Worm (Caenorhabditis elegans) whole organism, L1 larva: Measurements from ENCODE around the gene ndnf-1.

Source experiments
- C34B4.2 ChIP-seq: sonication (generic microtip); optimal IDR thresholded peaks from 2 replicates; lab custom pipeline; 2017; ENCODE audit warnings: mild to moderate bottlenecking, missing genetic modification characterization, missing compliant biosample characterization
- F16B12.6 ChIP-seq: fragments of 150-350 bp; optimal IDR thresholded peaks from 2 replicates; lab custom pipeline; 2014; ENCODE audit warnings: missing biosample characterization, missing genetic modification characterization
- Y116A8C.19 ChIP-seq: sonication (generic microtip); optimal IDR thresholded peaks from 2 replicates; lab custom pipeline; 2016; ENCODE audit warnings: missing compliant biosample characterization, missing genetic modification characterization, borderline replicate concordance
- aly-2 ChIP-seq: fragments of 150-350 bp; optimal IDR thresholded peaks from 2 replicates; lab custom pipeline; 2014; ENCODE audit warnings: missing biosample characterization, missing genetic modification characterization
- ceh-63 ChIP-seq: fragments of 200-800 bp; sonication (Bioruptor generic); optimal IDR thresholded peaks from 2 replicates; lab custom pipeline; 2018; ENCODE audit warnings: mild to moderate bottlenecking, missing genetic modification characterization, missing compliant biosample characterization
- ceh-8 ChIP-seq: fragments of 200-800 bp; sonication (Bioruptor generic); optimal IDR thresholded peaks from 2 replicates; lab custom pipeline; 2018; ENCODE audit warnings: mild to moderate bottlenecking, missing genetic modification characterization, moderate library complexity, missing compliant biosample characterization
- ceh-82 ChIP-seq, 3 experiments: fragments of 150-350 bp in 1 of 3; sonication (generic microtip) in 2 of 3; optimal IDR thresholded peaks; 2 replicates each; lab custom pipeline; 2014 to 2017; ENCODE audit warnings: missing biosample characterization in 3 of 3, missing genetic modification characterization in 3 of 3
- ceh-88 ChIP-seq: fragments of 200-800 bp; sonication (Bioruptor generic); IDR thresholded peaks from 2 replicates; pipeline ENCODE4 v1.3.6; 2022; ENCODE audit warnings: missing genetic modification characterization, missing compliant biosample characterization
- ces-1 ChIP-seq: fragments of 150-350 bp; optimal IDR thresholded peaks from 2 replicates; lab custom pipeline; 2014; ENCODE audit warnings: missing biosample characterization, missing genetic modification reagents, missing genetic modification characterization
- egl-13 ChIP-seq: sonication (generic microtip); optimal IDR thresholded peaks from 2 replicates; lab custom pipeline; 2016; ENCODE audit warnings: missing genotype, missing genetic modification reagents, missing genetic modification characterization, missing compliant biosample characterization
- egl-27 ChIP-seq, 2 experiments: fragments of 150-350 bp in 1 of 2; sonication (generic microtip); optimal IDR thresholded peaks; 3 replicates each; lab custom pipeline; 2017 to 2018; ENCODE audit warnings: missing biosample characterization in 2 of 2, missing genetic modification characterization in 2 of 2, missing genetic modification reagents in 2 of 2
- elt-3 ChIP-seq, 6 experiments: fragments of 150-350 bp in 1 of 6; sonication (generic microtip); optimal IDR thresholded peaks; 2 replicates each; lab custom pipeline; 2017 to 2018; ENCODE audit warnings: missing biosample characterization in 6 of 6, missing genetic modification characterization in 6 of 6, inconsistent platforms in 1 of 6
- fkh-10 ChIP-seq: sonication (generic microtip); optimal IDR thresholded peaks from 2 replicates; lab custom pipeline; 2017; ENCODE audit warnings: missing biosample characterization, missing genetic modification reagents, missing genetic modification characterization
- fkh-8 ChIP-seq: sonication (generic microtip); optimal IDR thresholded peaks from 2 replicates; lab custom pipeline; 2016; ENCODE audit warnings: mild to moderate bottlenecking, missing genetic modification characterization, missing compliant biosample characterization
- grh-1 ChIP-seq: fragments of 200-800 bp; sonication (Bioruptor generic); IDR thresholded peaks from 2 replicates; pipeline ENCODE4 v1.3.6; 2022; ENCODE audit warnings: missing genetic modification reagents, missing genetic modification characterization, missing compliant biosample characterization
- hlh-17 ChIP-seq: fragments of 200-800 bp; sonication (Bioruptor generic); optimal IDR thresholded peaks from 2 replicates; lab custom pipeline; 2018; ENCODE audit warnings: missing genetic modification characterization, mild to moderate bottlenecking, missing compliant biosample characterization, moderate library complexity, borderline replicate concordance
- hlh-4 ChIP-seq: sonication (generic microtip); optimal IDR thresholded peaks from 2 replicates; lab custom pipeline; 2016; ENCODE audit warnings: mild to moderate bottlenecking, missing genetic modification characterization, missing compliant biosample characterization
- irx-1 ChIP-seq: sonication (generic microtip); optimal IDR thresholded peaks from 2 replicates; lab custom pipeline; 2016; ENCODE audit warnings: missing genetic modification characterization, missing compliant biosample characterization
- isw-1 ChIP-seq: fragments of 200-800 bp; sonication (Bioruptor generic); IDR thresholded peaks from 2 replicates; pipeline ENCODE4 v1.3.6; 2022; ENCODE audit warnings: missing genetic modification characterization, missing compliant biosample characterization
- lin-13 ChIP-seq: fragments of 150-350 bp; optimal IDR thresholded peaks from 2 replicates; lab custom pipeline; 2014; ENCODE audit warnings: missing biosample characterization, missing genetic modification reagents, missing genetic modification characterization
- lin-14 ChIP-seq: fragments of 200-800 bp; sonication (Bioruptor generic); optimal IDR thresholded peaks from 2 replicates; lab custom pipeline; 2018; ENCODE audit warnings: mild to moderate bottlenecking, missing genetic modification characterization, moderate library complexity, missing compliant biosample characterization
- lin-35 ChIP-seq, 2 experiments: fragments of 150-350 bp; optimal IDR thresholded peaks; 2 replicates each; lab custom pipeline; 2014; ENCODE audit warnings: missing biosample characterization in 2 of 2, missing genetic modification characterization in 2 of 2, missing genetic modification reagents in 2 of 2
- lin-39 ChIP-seq: fragments of 150-350 bp; optimal IDR thresholded peaks from 2 replicates; lab custom pipeline; 2014; ENCODE audit warnings: missing biosample characterization, missing genetic modification reagents, missing genetic modification characterization
- lir-3 ChIP-seq: sonication (generic microtip); optimal IDR thresholded peaks from 2 replicates; lab custom pipeline; 2016; ENCODE audit warnings: mild to moderate bottlenecking, missing genetic modification characterization, moderate library complexity, missing compliant biosample characterization; ENCODE audit not compliant: poor library complexity
- lsy-2 ChIP-seq, 2 experiments: fragments of 150-350 bp; optimal IDR thresholded peaks; 2 replicates each; lab custom pipeline; 2014; ENCODE audit warnings: missing biosample characterization in 2 of 2, missing genetic modification characterization in 2 of 2
- mab-9 ChIP-seq: fragments of 200-800 bp; sonication (Bioruptor generic); IDR thresholded peaks from 2 replicates; pipeline ENCODE4 v1.3.6; 2022; ENCODE audit warnings: missing genetic modification reagents, missing genetic modification characterization, missing compliant biosample characterization
- mef-2 ChIP-seq: fragments of 150-350 bp; optimal IDR thresholded peaks from 2 replicates; lab custom pipeline; 2014; ENCODE audit warnings: missing biosample characterization, missing genetic modification characterization
- mep-1 ChIP-seq: fragments of 150-350 bp; optimal IDR thresholded peaks from 2 replicates; lab custom pipeline; 2014; ENCODE audit warnings: missing biosample characterization, missing genetic modification characterization
- nhr-12 ChIP-seq: sonication (generic microtip); optimal IDR thresholded peaks from 2 replicates; lab custom pipeline; 2017; ENCODE audit warnings: missing biosample characterization, missing genetic modification characterization
- nhr-47 ChIP-seq: sonication (generic microtip); optimal IDR thresholded peaks from 2 replicates; lab custom pipeline; 2016; ENCODE audit warnings: mild to moderate bottlenecking, missing genetic modification characterization, moderate library complexity, missing compliant biosample characterization
- nhr-76 ChIP-seq: sonication (generic microtip); optimal IDR thresholded peaks from 2 replicates; lab custom pipeline; 2017; ENCODE audit warnings: missing biosample characterization, missing genetic modification characterization
- nhr-77 ChIP-seq: fragments of 150-350 bp; optimal IDR thresholded peaks from 2 replicates; lab custom pipeline; 2014; ENCODE audit warnings: missing biosample characterization, missing genetic modification characterization
- rnt-1 ChIP-seq: sonication (generic microtip); optimal IDR thresholded peaks from 2 replicates; lab custom pipeline; 2016; ENCODE audit warnings: mild to moderate bottlenecking, missing genetic modification characterization, moderate library complexity, missing compliant biosample characterization
- skn-1 ChIP-seq: fragments of 150-350 bp; optimal IDR thresholded peaks from 2 replicates; lab custom pipeline; 2014; ENCODE audit warnings: missing biosample characterization, missing genetic modification characterization
- snpc-4 ChIP-seq: fragments of 150-350 bp; optimal IDR thresholded peaks from 2 replicates; lab custom pipeline; 2014; ENCODE audit warnings: missing biosample characterization, missing genetic modification characterization
- snu-23 ChIP-seq: sonication (generic microtip); optimal IDR thresholded peaks from 2 replicates; lab custom pipeline; 2016; ENCODE audit warnings: missing genetic modification characterization, missing compliant biosample characterization
- sox-4 ChIP-seq: sonication (generic microtip); optimal IDR thresholded peaks from 2 replicates; lab custom pipeline; 2016; ENCODE audit warnings: missing genetic modification characterization, missing compliant biosample characterization
- unc-130 ChIP-seq: fragments of 150-350 bp; optimal IDR thresholded peaks from 2 replicates; lab custom pipeline; 2017; ENCODE audit warnings: missing biosample characterization, missing genetic modification characterization, inconsistent platforms
- unc-86 ChIP-seq: sonication (generic microtip); optimal IDR thresholded peaks from 2 replicates; lab custom pipeline; 2016; ENCODE audit warnings: missing genetic modification characterization, missing compliant biosample characterization
- vab-15 ChIP-seq: sonication (generic microtip); optimal IDR thresholded peaks from 2 replicates; lab custom pipeline; 2017; ENCODE audit warnings: missing genotype, mild to moderate bottlenecking, missing genetic modification characterization, missing compliant biosample characterization
- zip-4 ChIP-seq: fragments of 200-800 bp; sonication (Bioruptor generic); optimal IDR thresholded peaks from 2 replicates; lab custom pipeline; 2018; ENCODE audit warnings: mild to moderate bottlenecking, missing genetic modification characterization, moderate library complexity, missing compliant biosample characterization
- ztf-4 ChIP-seq: fragments of 150-350 bp; optimal IDR thresholded peaks from 2 replicates; lab custom pipeline; 2014; ENCODE audit warnings: missing biosample characterization, missing genetic modification characterization

The ndnf-1 gene

ce11 chrIV:3050054-3050990 lies 21.6 kb upstream of the ndnf-1 start, which contains the start of gene eel-1 (continued):
- TF ChIP-seq mab-9 (GFP tag; lab: Robert Waterston, UW) (peak; percentile 98), lin-14 (GFP tag; lab: Kevin White, UChicago) (peak; percentile 94), sox-4 (tag; lab: Kevin White, UChicago) (peak; percentile 94), ceh-63 (GFP tag; lab: Kevin White, UChicago) (peak; percentile 86), grh-1 (GFP tag; lab: Robert Waterston, UW) (peak; percentile 95), zip-4 (GFP tag; lab: Kevin White, UChicago) (peak; percentile 75), mef-2 (peak; percentile 68), nhr-77 (tag; lab: Kevin White, UChicago) (peak; percentile 80), Y116A8C.19 (tag; lab: Kevin White, UChicago) (peak; percentile 78), unc-86 (tag; lab: Kevin White, UChicago) (peak; percentile 97), hlh-4 (tag; lab: Kevin White, UChicago) (peak; percentile 88), ceh-8 (peak; percentile 91), lin-39 (peak; percentile 59), snpc-4 (peak; percentile 50), mep-1 (tag; lab: Kevin White, UChicago) (peak; percentile 74), vab-15 (peak; percentile 97), lir-3 (peak; percentile 96), fkh-10 (GFP tag; lab: Kevin White, UChicago) (peak; percentile 86), lin-35 (GFP tag; optimal IDR thresholded peaks at IDR 0.05; lab: Kevin White, UChicago) (peak; percentile 95), egl-13 (tag; lab: Kevin White, UChicago) (peak; percentile 94), F16B12.6 (tag; lab: Kevin White, UChicago) (peak; percentile 50), lsy-2 (tag; optimal IDR thresholded peaks at IDR 0.05; lab: Kevin White, UChicago) (peak; percentile 98 to 99), irx-1 (tag; lab: Kevin White, UChicago) (peak; percentile 77), fkh-8 (tag; lab: Kevin White, UChicago) (peak; percentile 92), rnt-1 (tag; lab: Kevin White, UChicago) (peak; percentile 99), nhr-76 (tag; lab: Kevin White, UChicago) (peak; percentile 25), hlh-17 (GFP tag; lab: Kevin White, UChicago) (peak; percentile 63), C34B4.2 (tag; lab: Kevin White, UChicago) (peak; percentile 62), aly-2 (tag; lab: Kevin White, UChicago) (peak; percentile 82)

- no peak for TF ChIP-seq ces-1 (GFP tag; lab: Kevin White, UChicago)
These were observed 18.1 kb upstream of the ndnf-1 start for ce11 chrIV:3046889-3047288.

ce11 chrIV:3046009-3046408 lies 17.3 kb upstream of the ndnf-1 start:
- no peak for TF ChIP-seq lin-13 (GFP tag; lab: Kevin White, UChicago)
- no peak for TF ChIP-seq zip-4 (GFP tag; lab: Kevin White, UChicago)
- TF ChIP-seq, all 84 proteins: peak for 0

- TF ChIP-seq ceh-82 (tag; optimal IDR thresholded peaks at IDR 0.05; lab: Kevin White, UChicago) (no peak), nhr-47 (tag; lab: Kevin White, UChicago) (no peak), skn-1 (tag; lab: Kevin White, UChicago) (no peak), hlh-17 (GFP tag; lab: Kevin White, UChicago) (no peak), lin-39 (no peak), ceh-88 (no peak), elt-3 (tag; optimal IDR thresholded peaks at IDR 0.05; lab: Kevin White, UChicago) (no peak), rnt-1 (tag; lab: Kevin White, UChicago) (no peak), unc-130 (tag; lab: Kevin White, UChicago) (no peak), zip-4 (GFP tag; lab: Kevin White, UChicago) (no peak), hlh-4 (tag; lab: Kevin White, UChicago) (no peak), mef-2 (no peak), isw-1 (GFP tag; lab: Robert Waterston, UW) (no peak), snu-23 (GFP tag; lab: Kevin White, UChicago) (no peak), nhr-12 (tag; lab: Kevin White, UChicago) (no peak), ztf-4 (tag; lab: Kevin White, UChicago) (no peak), egl-27 (tag; optimal IDR thresholded peaks at IDR 0.05; lab: Kevin White, UChicago) (no peak), snpc-4 (no peak)
These were observed 15.4 kb upstream of the ndnf-1 start for ce11 chrIV:3044158-3044557.
